Worm (Caenorhabditis elegans) whole organism, L2 larva: ENCODE measurements around the gene col-164.

ENCODE experiments used
- C34F6.9 ChIP-seq: fragments of 150-350 bp; optimal IDR thresholded peaks from 2 replicates; lab custom pipeline; 2014; ENCODE audit warnings: missing biosample characterization, missing genetic modification characterization
- F13H6.1 ChIP-seq: sonication (generic microtip); optimal IDR thresholded peaks from 2 replicates; lab custom pipeline; 2016; ENCODE audit warnings: missing genetic modification characterization, missing compliant biosample characterization
- R02D3.7 ChIP-seq: fragments of 150-350 bp; optimal IDR thresholded peaks from 2 replicates; lab custom pipeline; 2014; ENCODE audit warnings: missing biosample characterization, missing genetic modification characterization
- Y55F3AM.14 ChIP-seq: fragments of 200-800 bp; sonication (Bioruptor generic); optimal IDR thresholded peaks from 2 replicates; lab custom pipeline; 2018; ENCODE audit warnings: mild to moderate bottlenecking, missing genetic modification characterization, missing compliant biosample characterization
- ZK546.5 ChIP-seq: sonication (generic microtip); optimal IDR thresholded peaks from 2 replicates; lab custom pipeline; 2017; ENCODE audit warnings: missing biosample characterization, missing genetic modification characterization
- alr-1 ChIP-seq: fragments of 150-350 bp; optimal IDR thresholded peaks from 2 replicates; lab custom pipeline; 2014; ENCODE audit warnings: missing biosample characterization, missing genetic modification characterization
- aly-2 ChIP-seq: fragments of 150-350 bp; optimal IDR thresholded peaks from 2 replicates; lab custom pipeline; 2014; ENCODE audit warnings: missing biosample characterization, missing genetic modification characterization
- ama-1 ChIP-seq: fragments of 150-350 bp; optimal IDR thresholded peaks from 2 replicates; lab custom pipeline; 2018; ENCODE audit warnings: inconsistent platforms
- blmp-1 ChIP-seq: sonication (generic microtip); optimal IDR thresholded peaks from 2 replicates; lab custom pipeline; 2017; ENCODE audit warnings: missing genetic modification characterization, mild to moderate bottlenecking, missing compliant biosample characterization, antibody characterized with exemption, moderate library complexity; ENCODE audit not compliant: insufficient read depth
- ceh-16 ChIP-seq: fragments of 150-350 bp; optimal IDR thresholded peaks from 2 replicates; lab custom pipeline; 2014; ENCODE audit warnings: missing biosample characterization, missing genetic modification characterization
- ceh-82 ChIP-seq: fragments of 150-350 bp; optimal IDR thresholded peaks from 2 replicates; lab custom pipeline; 2014; ENCODE audit warnings: missing biosample characterization, missing genetic modification characterization
- crh-2 ChIP-seq: sonication (generic microtip); optimal IDR thresholded peaks from 2 replicates; lab custom pipeline; 2017; ENCODE audit warnings: missing biosample characterization, missing genetic modification characterization
- dmd-4 ChIP-seq: sonication (generic microtip); optimal IDR thresholded peaks from 2 replicates; lab custom pipeline; 2017; ENCODE audit warnings: missing biosample characterization, missing genetic modification characterization
- elt-1 ChIP-seq: fragments of 150-350 bp; optimal IDR thresholded peaks from 2 replicates; lab custom pipeline; 2014; ENCODE audit warnings: missing biosample characterization, missing genetic modification characterization
- elt-3 ChIP-seq: sonication (generic microtip); optimal IDR thresholded peaks from 2 replicates; lab custom pipeline; 2017; ENCODE audit warnings: missing biosample characterization, missing genetic modification characterization
- fos-1 ChIP-seq: fragments of 150-350 bp; optimal IDR thresholded peaks from 2 replicates; lab custom pipeline; 2014; ENCODE audit warnings: missing biosample characterization, missing genetic modification characterization
- lin-11 ChIP-seq: fragments of 150-350 bp; sonication (generic microtip); optimal IDR thresholded peaks from 2 replicates; lab custom pipeline; 2014; ENCODE audit warnings: missing biosample characterization, missing genetic modification characterization, inconsistent platforms, mixed read lengths
- lin-13 ChIP-seq: fragments of 150-350 bp; optimal IDR thresholded peaks from 2 replicates; lab custom pipeline; 2014; ENCODE audit warnings: missing biosample characterization, missing genetic modification reagents, missing genetic modification characterization
- lin-39 ChIP-seq: fragments of 150-350 bp; optimal IDR thresholded peaks from 2 replicates; lab custom pipeline; 2014; ENCODE audit warnings: missing biosample characterization, missing genetic modification reagents, missing genetic modification characterization
- lsy-2 ChIP-seq, 2 experiments: fragments of 150-350 bp in 1 of 2; sonication (generic microtip) in 1 of 2; optimal IDR thresholded peaks; 2 replicates each; lab custom pipeline; 2014 to 2017; ENCODE audit warnings: missing biosample characterization in 2 of 2, missing genetic modification characterization in 2 of 2
- mab-5 ChIP-seq: fragments of 150-350 bp; optimal IDR thresholded peaks from 2 replicates; lab custom pipeline; 2014; ENCODE audit warnings: missing biosample characterization, missing genetic modification characterization
- mbf-1 ChIP-seq: sonication (generic microtip); optimal IDR thresholded peaks from 2 replicates; lab custom pipeline; 2017; ENCODE audit warnings: missing biosample characterization, missing genetic modification characterization
- mdl-1 ChIP-seq, 2 experiments: fragments of 150-350 bp in 1 of 2; sonication (generic microtip) in 1 of 2; optimal IDR thresholded peaks; 2 replicates each; lab custom pipeline; 2017; ENCODE audit warnings: missing biosample characterization in 2 of 2, missing genetic modification characterization in 2 of 2
- nhr-11 ChIP-seq: fragments of 150-350 bp; optimal IDR thresholded peaks from 2 replicates; lab custom pipeline; 2014; ENCODE audit warnings: missing biosample characterization, missing genetic modification characterization
- nhr-12 ChIP-seq: fragments of 150-350 bp; optimal IDR thresholded peaks from 2 replicates; lab custom pipeline; 2014; ENCODE audit warnings: missing biosample characterization, missing genetic modification characterization
- nhr-129 ChIP-seq: fragments of 150-350 bp; optimal IDR thresholded peaks from 2 replicates; lab custom pipeline; 2014; ENCODE audit warnings: missing biosample characterization, missing genetic modification characterization
- nhr-21 ChIP-seq: fragments of 150-350 bp; optimal IDR thresholded peaks from 2 replicates; lab custom pipeline; 2014; ENCODE audit warnings: missing biosample characterization, missing genetic modification characterization
- nhr-23 ChIP-seq: fragments of 150-350 bp; optimal IDR thresholded peaks from 2 replicates; lab custom pipeline; 2014; ENCODE audit warnings: missing biosample characterization, missing genetic modification reagents, missing genetic modification characterization
- nhr-237 ChIP-seq: fragments of 150-350 bp; optimal IDR thresholded peaks from 2 replicates; lab custom pipeline; 2014; ENCODE audit warnings: missing biosample characterization, missing genetic modification characterization
- nhr-25 ChIP-seq: fragments of 150-350 bp; sonication (generic microtip); optimal IDR thresholded peaks from 3 replicates; lab custom pipeline; 2014; ENCODE audit warnings: missing biosample characterization, missing genetic modification characterization
- nhr-6 ChIP-seq: fragments of 150-350 bp; optimal IDR thresholded peaks from 2 replicates; lab custom pipeline; 2014; ENCODE audit warnings: missing biosample characterization, missing genetic modification characterization
- nhr-77 ChIP-seq: fragments of 150-350 bp; optimal IDR thresholded peaks from 2 replicates; lab custom pipeline; 2014; ENCODE audit warnings: missing biosample characterization, missing genetic modification characterization
- peb-1 ChIP-seq: fragments of 150-350 bp; optimal IDR thresholded peaks from 2 replicates; lab custom pipeline; 2014; ENCODE audit warnings: missing biosample characterization, missing genetic modification characterization
- skn-1 ChIP-seq: sonication (generic microtip); optimal IDR thresholded peaks from 2 replicates; lab custom pipeline; 2017; ENCODE audit warnings: missing biosample characterization, missing genetic modification characterization
- sma-3 ChIP-seq: sonication (generic microtip); optimal IDR thresholded peaks from 2 replicates; lab custom pipeline; 2016; ENCODE audit warnings: missing genetic modification reagents, missing genetic modification characterization, missing compliant biosample characterization
- sma-9 ChIP-seq, 2 experiments: fragments of 150-350 bp in 1 of 2; sonication (generic microtip) in 1 of 2; optimal IDR thresholded peaks; 2 replicates each; lab custom pipeline; 2014 to 2016; ENCODE audit warnings: missing genetic modification characterization in 2 of 2, mild to moderate bottlenecking in 1 of 2, missing biosample characterization in 1 of 2, missing compliant biosample characterization in 1 of 2, missing genetic modification reagents in 1 of 2, moderate library complexity in 1 of 2
- unc-55 ChIP-seq: fragments of 150-350 bp; sonication (generic microtip); optimal IDR thresholded peaks from 3 replicates; lab custom pipeline; 2014; ENCODE audit warnings: missing biosample characterization, missing genetic modification reagents, missing genetic modification characterization
- zag-1 ChIP-seq: fragments of 150-350 bp; optimal IDR thresholded peaks from 2 replicates; lab custom pipeline; 2014; ENCODE audit warnings: missing biosample characterization, missing genetic modification characterization
- ztf-1 ChIP-seq: fragments of 200-800 bp; sonication (Bioruptor generic); conservative IDR thresholded peaks from 2 replicates; pipeline ENCODE4 v1.3.6; 2022; ENCODE audit warnings: missing genetic modification characterization, missing compliant biosample characterization
- ztf-11 ChIP-seq: sonication (generic microtip); optimal IDR thresholded peaks from 2 replicates; lab custom pipeline; 2017; ENCODE audit warnings: missing biosample characterization, missing genetic modification characterization
- ztf-4 ChIP-seq: fragments of 150-350 bp; optimal IDR thresholded peaks from 2 replicates; lab custom pipeline; 2014; ENCODE audit warnings: missing biosample characterization, missing genetic modification characterization

col-164 gene

ce11 chrX:2120961-2121360 is 27.7 kb downstream of the col-164 start, which contains the start of gene gpa-5:
TSS of gene gpa-5 (minus strand) at chrX:2121061.
- no peak for TF ChIP-seq elt-3 (tag; lab: Kevin White, UChicago)
- TF ChIP-seq nhr-23 (tag; lab: Kevin White, UChicago), result no peak
- no peak for TF ChIP-seq ztf-4 (tag; lab: Kevin White, UChicago)
- no peak for TF ChIP-seq ZK546.5 (tag; lab: Kevin White, UChicago)
- TF ChIP-seq ceh-16, result no peak
- no peak for TF ChIP-seq zag-1 (tag; lab: Kevin White, UChicago)

ce11 chrX:2130141-2130540 is 36.9 kb downstream of the col-164 start, which contains the start of gene F53B1.8:
TSS of gene F53B1.8 (minus strand) at chrX:2130241.
- no peak for TF ChIP-seq nhr-11 (tag; lab: Kevin White, UChicago)
- no peak for TF ChIP-seq ama-1 (lab: Kevin White, UChicago)
- TF ChIP-seq mab-5 (tag; lab: Kevin White, UChicago), result no peak

DNA sequence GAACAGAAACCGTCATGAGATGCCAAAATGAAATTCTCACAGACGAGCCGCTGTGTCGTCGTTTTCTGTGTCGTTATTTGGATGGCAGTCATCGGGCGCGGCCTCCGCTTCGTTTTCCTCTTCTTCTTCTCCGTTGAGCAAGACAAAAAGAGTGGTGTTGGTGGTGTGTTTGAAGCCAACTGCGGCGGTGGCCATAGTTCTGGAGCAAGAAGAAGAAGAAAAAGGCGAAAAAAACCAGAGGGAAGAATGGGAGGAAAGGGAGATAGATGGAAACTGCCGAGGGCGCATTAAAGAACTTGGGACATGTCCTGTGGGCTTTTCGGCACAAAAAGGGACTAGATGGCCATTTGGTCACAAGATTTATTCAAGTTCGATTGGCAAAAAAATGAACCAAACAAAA is 38.4 kb downstream of the col-164 start, which contains the start of gene F53B1.9:
TSS of gene F53B1.9 (minus strand) at position 195 of the 400 bp plus-strand sequence.
- no peak for TF ChIP-seq nhr-129 (tag; lab: Kevin White, UChicago)
- no peak for TF ChIP-seq alr-1 (tag; lab: Kevin White, UChicago)
- TF ChIP-seq sma-9 (GFP tag; optimal IDR thresholded peaks at IDR 0.05; lab: Kevin White, UChicago), result no peak
- no peak for TF ChIP-seq sma-9 (tag; optimal IDR thresholded peaks at IDR 0.05; lab: Kevin White, UChicago)
- no peak for TF ChIP-seq nhr-11 (tag; lab: Kevin White, UChicago)
- no peak for TF ChIP-seq ceh-82
- no peak for TF ChIP-seq fos-1 (tag; lab: Kevin White, UChicago)
- no peak for TF ChIP-seq nhr-25 (tag; lab: Kevin White, UChicago)
- no peak for TF ChIP-seq nhr-23 (tag; lab: Kevin White, UChicago)
- TF ChIP-seq peb-1, result no peak
- no peak for TF ChIP-seq ceh-16
- no peak for TF ChIP-seq ZK546.5 (tag; lab: Kevin White, UChicago)
- no peak for TF ChIP-seq lsy-2 (tag; optimal IDR thresholded peaks at IDR 0.05; lab: Kevin White, UChicago)
- TF ChIP-seq lin-39, result no peak
- no peak for TF ChIP-seq blmp-1 (tag; lab: Kevin White, UChicago)
- TF ChIP-seq F13H6.1 (tag; lab: Kevin White, UChicago), result no peak
- TF ChIP-seq mbf-1 (tag; lab: Kevin White, UChicago), result no peak
- no peak for TF ChIP-seq Y55F3AM.14 (GFP tag; lab: Kevin White, UChicago)
- TF ChIP-seq sma-3 (GFP tag; lab: Kevin White, UChicago), result no peak
- TF ChIP-seq nhr-77, result no peak

ce11 chrX:2136937-2137336 is 43.7 kb downstream of the col-164 start:
- TF ChIP-seq R02D3.7 (no peak), dmd-4 (peak; percentile 30), elt-1 (tag; lab: Kevin White, UChicago) (no peak), skn-1 (tag; lab: Kevin White, UChicago) (no peak)

DNA sequence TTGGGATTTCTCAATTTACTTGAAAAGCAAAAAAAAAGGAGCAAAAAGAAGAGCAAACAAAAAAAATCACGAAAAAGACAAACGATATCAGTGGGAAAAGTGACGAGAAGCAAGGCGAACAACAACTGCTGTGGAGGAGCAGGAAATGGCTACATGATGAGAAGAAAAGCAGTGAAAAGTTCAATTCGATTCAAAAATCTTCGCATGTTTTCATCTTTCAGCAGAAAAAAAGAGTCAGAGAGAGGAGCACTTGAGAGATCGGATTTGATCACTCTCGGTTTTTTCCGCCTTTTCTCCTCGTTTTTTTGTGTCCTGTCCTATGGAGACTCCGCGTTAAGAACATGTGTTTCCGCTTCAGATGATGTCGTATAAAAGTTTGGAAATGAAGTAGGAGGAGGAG is 45.7 kb downstream of the col-164 start:
- TF ChIP-seq C34F6.9 (tag; lab: Kevin White, UChicago) (peak; percentile 26), elt-3 (tag; lab: Kevin White, UChicago) (no peak), F13H6.1 (tag; lab: Kevin White, UChicago) (peak; percentile 68), sma-3 (GFP tag; lab: Kevin White, UChicago) (no peak), ceh-82 (no peak), nhr-6 (tag; lab: Kevin White, UChicago) (peak; percentile 23), crh-2 (tag; lab: Kevin White, UChicago) (no peak), ama-1 (lab: Kevin White, UChicago) (no peak), blmp-1 (tag; lab: Kevin White, UChicago) (no peak), ceh-16 (no peak), ztf-11 (tag; lab: Kevin White, UChicago) (no peak), nhr-23 (tag; lab: Kevin White, UChicago) (no peak), nhr-21 (no peak), mdl-1 (tag; optimal IDR thresholded peaks at IDR 0.05; lab: Kevin White, UChicago) (no peak), nhr-237 (tag; lab: Kevin White, UChicago) (no peak), zag-1 (tag; lab: Kevin White, UChicago) (no peak), nhr-129 (tag; lab: Kevin White, UChicago) (peak; percentile 44), sma-9 (GFP tag; optimal IDR thresholded peaks at IDR 0.05; lab: Kevin White, UChicago) (peak; percentile 55), sma-9 (tag; optimal IDR thresholded peaks at IDR 0.05; lab: Kevin White, UChicago) (no peak), lin-39 (no peak), lin-13 (GFP tag; lab: Kevin White, UChicago) (no peak), alr-1 (tag; lab: Kevin White, UChicago) (no peak), lsy-2 (tag; optimal IDR thresholded peaks at IDR 0.05; lab: Kevin White, UChicago) (peak in 1 of 2 experiments; percentile 30), ztf-4 (tag; lab: Kevin White, UChicago) (no peak), ztf-1 (GFP tag; lab: Robert Waterston, UW) (no peak), aly-2 (tag; lab: Kevin White, UChicago) (no peak), nhr-77 (no peak), nhr-11 (tag; lab: Kevin White, UChicago) (no peak), nhr-12 (tag; lab: Kevin White, UChicago) (no peak), ZK546.5 (tag; lab: Kevin White, UChicago) (no peak), unc-55 (no peak), lin-11 (tag; lab: Kevin White, UChicago) (no peak), dmd-4 (no peak), R02D3.7 (no peak), mab-5 (tag; lab: Kevin White, UChicago) (no peak)
